Fruit fly (Drosophila melanogaster) whole organism, adult: ENCODE results near the gene Dhc62B.

Experiments used
- CG11617 ChIP-seq: fragments of 200-800 bp; sonication (Bioruptor generic); optimal IDR thresholded peaks from 2 replicates; lab custom pipeline; 2017; ENCODE audit warnings: mild to moderate bottlenecking, missing biosample characterization, missing genetic modification reagents, missing genetic modification characterization
- CG12768 ChIP-seq: fragments of 200-800 bp; sonication (Bioruptor generic); optimal IDR thresholded peaks from 2 replicates; lab custom pipeline; 2017; ENCODE audit warnings: missing biosample characterization, missing genetic modification characterization, mild to moderate bottlenecking, moderate library complexity, missing genetic modification reagents
- CG14711 ChIP-seq: fragments of 200-800 bp; sonication (Bioruptor generic); optimal IDR thresholded peaks from 2 replicates; lab custom pipeline; 2018; ENCODE audit warnings: missing biosample characterization, mild to moderate bottlenecking, missing genetic modification characterization, moderate library complexity
- CG1620 ChIP-seq: fragments of 200-800 bp; sonication (Bioruptor generic); optimal IDR thresholded peaks from 2 replicates; lab custom pipeline; 2016; ENCODE audit warnings: missing biosample characterization, missing genetic modification characterization
- CG33017 ChIP-seq: fragments of 200-800 bp; sonication (Bioruptor generic); optimal IDR thresholded peaks from 2 replicates; lab custom pipeline; 2018; ENCODE audit warnings: missing biosample characterization, mild to moderate bottlenecking, missing genetic modification characterization, moderate library complexity
- CG5204 ChIP-seq: fragments of 200-800 bp; sonication (Bioruptor generic); optimal IDR thresholded peaks from 2 replicates; lab custom pipeline; 2016; ENCODE audit warnings: missing biosample characterization, missing genetic modification characterization
- CG7045 ChIP-seq: fragments of 200-800 bp; sonication (Bioruptor generic); optimal IDR thresholded peaks from 2 replicates; lab custom pipeline; 2017; ENCODE audit warnings: missing biosample characterization, mild to moderate bottlenecking, missing genetic modification characterization
- CG7101 ChIP-seq: fragments of 200-800 bp; sonication (Bioruptor generic); optimal IDR thresholded peaks from 2 replicates; lab custom pipeline; 2018; ENCODE audit warnings: missing biosample characterization, mild to moderate bottlenecking, missing genetic modification characterization, moderate library complexity
- Clk ChIP-seq: fragments of 200-800 bp; sonication (Bioruptor generic); optimal IDR thresholded peaks from 2 replicates; lab custom pipeline; 2017; ENCODE audit warnings: missing biosample characterization, missing genetic modification characterization
- Crg-1 ChIP-seq: fragments of 200-800 bp; sonication (Bioruptor generic); optimal IDR thresholded peaks from 2 replicates; lab custom pipeline; 2016; ENCODE audit warnings: missing biosample characterization, missing genetic modification characterization
- Hr96 ChIP-seq: fragments of 200-800 bp; sonication (Bioruptor generic); optimal IDR thresholded peaks from 2 replicates; lab custom pipeline; 2016; ENCODE audit warnings: missing biosample characterization, missing genetic modification characterization
- Mnt ChIP-seq: fragments of 200-800 bp; sonication (Bioruptor generic); optimal IDR thresholded peaks from 2 replicates; lab custom pipeline; 2016; ENCODE audit warnings: missing biosample characterization, mild to moderate bottlenecking, missing genetic modification characterization
- bab1 ChIP-seq: fragments of 200-800 bp; sonication (Bioruptor generic); optimal IDR thresholded peaks from 3 replicates; lab custom pipeline; 2019; ENCODE audit warnings: missing biosample characterization, mild to moderate bottlenecking, missing genetic modification characterization, moderate library complexity
- cic ChIP-seq: fragments of 200-800 bp; sonication (Bioruptor generic); optimal IDR thresholded peaks from 2 replicates; lab custom pipeline; 2017; ENCODE audit warnings: missing biosample characterization, mild to moderate bottlenecking, missing genetic modification characterization, moderate library complexity
- cnc ChIP-seq, 2 experiments: fragments of >200 bp; optimal IDR thresholded peaks; 2 replicates each; lab custom pipeline; 2017
- kay ChIP-seq: fragments of 200-800 bp; sonication (Bioruptor generic); peaks from one replicate; lab custom pipeline; 2016; ENCODE audit warnings: missing biosample characterization, missing genetic modification characterization, borderline replicate concordance
- ovo ChIP-seq: fragments of 200-800 bp; sonication (Bioruptor generic); optimal IDR thresholded peaks from 2 replicates; lab custom pipeline; 2016; ENCODE audit warnings: missing biosample characterization, missing genetic modification characterization
- pad ChIP-seq: fragments of 200-800 bp; sonication (Bioruptor generic); optimal IDR thresholded peaks from 3 replicates; lab custom pipeline; 2017; ENCODE audit warnings: missing biosample characterization, missing genetic modification characterization, mild to moderate bottlenecking, moderate library complexity, missing genetic modification reagents
- tj ChIP-seq: fragments of 200-800 bp; sonication (Bioruptor generic); optimal IDR thresholded peaks from 3 replicates; lab custom pipeline; 2017; ENCODE audit warnings: missing biosample characterization, mild to moderate bottlenecking, missing genetic modification characterization, moderate library complexity
- toe ChIP-seq: fragments of 200-800 bp; sonication (Bioruptor generic); optimal IDR thresholded peaks from 2 replicates; lab custom pipeline; 2016; ENCODE audit warnings: missing biosample characterization, missing genetic modification characterization

The Dhc62B gene

DNA sequence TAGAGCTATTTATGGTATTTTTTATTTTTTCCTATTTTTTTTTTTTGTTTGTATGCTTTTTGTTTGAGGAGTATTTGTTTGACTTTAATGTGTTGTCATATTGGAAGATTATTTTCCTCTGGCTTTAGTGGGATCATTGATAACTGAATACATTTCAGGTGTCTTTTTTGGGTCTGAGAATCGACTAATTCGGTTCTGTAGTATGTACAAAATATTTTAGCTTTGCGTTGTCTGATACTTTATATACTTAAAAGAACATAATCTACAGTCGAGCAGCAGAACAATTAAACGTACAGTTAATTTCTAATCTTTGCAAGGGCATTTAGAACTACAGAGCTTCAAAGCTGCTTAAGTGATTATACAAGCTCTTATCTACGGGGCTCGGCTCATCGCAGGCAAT is 48.5 kb downstream of the Dhc62B start, which contains the start of gene CG18171:
CG18171 (minus strand) TSS at position 101 of the 400 bp plus-strand sequence.
- TF ChIP-seq ovo (GFP tag; lab: Kevin White, UChicago) (no peak), CG7045 (no peak), CG1620 (no peak), kay (GFP tag; lab: Kevin White, UChicago) (no peak), Crg-1 (GFP tag; lab: Kevin White, UChicago) (no peak), pad (GFP tag; lab: Kevin White, UChicago) (no peak), CG12768 (GFP tag; lab: Kevin White, UChicago) (no peak), cic (GFP tag; lab: Kevin White, UChicago) (no peak), CG14711 (tag; lab: Kevin White, UChicago) (no peak), CG11617 (GFP tag; lab: Kevin White, UChicago) (no peak), CG5204 (no peak), Hr96 (GFP tag; lab: Kevin White, UChicago) (no peak), CG7101 (no peak), Mnt (GFP tag; lab: Kevin White, UChicago) (no peak)

DNA sequence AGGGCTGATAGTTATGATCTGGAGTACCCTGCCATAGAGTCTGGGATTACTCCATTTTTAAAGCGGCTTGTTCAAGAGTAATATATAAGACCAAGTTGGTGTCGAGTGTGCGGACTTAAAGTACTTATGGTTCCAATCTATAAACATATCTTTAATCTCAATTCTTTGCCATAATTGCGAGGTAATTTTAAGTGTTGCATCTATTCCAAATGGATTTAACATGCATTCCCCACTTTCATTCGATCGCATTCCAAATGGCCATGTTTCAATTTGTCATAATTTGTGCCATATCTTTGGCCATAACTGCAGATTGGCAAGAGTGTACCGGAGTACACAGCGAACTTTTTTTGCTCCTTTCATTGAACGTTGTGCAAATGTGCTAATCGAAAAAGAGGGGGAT is 60.3 kb downstream of the Dhc62B start:
- TF ChIP-seq CG12768 (GFP tag; lab: Kevin White, UChicago) (no peak), CG7045 (no peak), cic (GFP tag; lab: Kevin White, UChicago) (no peak), CG5204 (no peak), pad (GFP tag; lab: Kevin White, UChicago) (no peak), kay (GFP tag; lab: Kevin White, UChicago) (no peak), CG11617 (GFP tag; lab: Kevin White, UChicago) (no peak), CG14711 (tag; lab: Kevin White, UChicago) (no peak), CG1620 (no peak), Clk (GFP tag; lab: Kevin White, UChicago) (no peak), tj (GFP tag; lab: Kevin White, UChicago) (no peak), Crg-1 (GFP tag; lab: Kevin White, UChicago) (no peak), bab1 (GFP tag; lab: Kevin White, UChicago) (no peak), toe (no peak), Hr96 (GFP tag; lab: Kevin White, UChicago) (no peak), Mnt (GFP tag; lab: Kevin White, UChicago) (no peak), cnc (optimal IDR thresholded peaks at IDR 0.05; lab: Kevin White, UChicago) (no peak), CG33017 (tag; lab: Kevin White, UChicago) (no peak), ovo (GFP tag; lab: Kevin White, UChicago) (no peak)

DNA sequence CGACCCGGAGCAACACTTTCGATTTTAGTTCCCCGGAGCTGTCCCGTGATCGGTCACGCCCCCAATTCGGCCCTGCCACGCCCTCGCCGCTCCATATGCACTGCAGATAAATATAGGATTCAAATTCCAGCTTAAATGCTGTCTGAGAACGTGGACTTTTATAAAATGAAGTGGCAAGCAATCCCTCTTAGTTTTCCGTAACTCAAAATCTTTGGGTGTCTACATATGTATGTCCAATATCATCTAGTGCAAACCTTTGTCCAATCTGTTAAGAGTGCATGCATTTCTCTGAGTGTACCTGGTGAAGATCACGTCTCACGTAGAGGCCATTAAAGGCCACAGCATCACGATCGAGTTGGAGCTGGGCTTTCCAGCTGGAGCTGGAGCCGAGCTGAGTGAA is 61.0 kb downstream of the Dhc62B start:
- TF ChIP-seq Mnt (GFP tag; lab: Kevin White, UChicago): no peak
- no peak for TF ChIP-seq pad (GFP tag; lab: Kevin White, UChicago)
- no peak for TF ChIP-seq Clk (GFP tag; lab: Kevin White, UChicago)
- TF ChIP-seq CG7045: no peak
- TF ChIP-seq ovo (GFP tag; lab: Kevin White, UChicago): no peak
- no peak for TF ChIP-seq tj (GFP tag; lab: Kevin White, UChicago)
- no peak for TF ChIP-seq CG14711 (tag; lab: Kevin White, UChicago)
- TF ChIP-seq Crg-1 (GFP tag; lab: Kevin White, UChicago): no peak
- no peak for TF ChIP-seq toe
- TF ChIP-seq CG12768 (GFP tag; lab: Kevin White, UChicago): no peak
- TF ChIP-seq CG5204: no peak
- no peak for TF ChIP-seq CG33017 (tag; lab: Kevin White, UChicago)
- no peak for TF ChIP-seq cnc (optimal IDR thresholded peaks at IDR 0.05; lab: Kevin White, UChicago)
- TF ChIP-seq bab1 (GFP tag; lab: Kevin White, UChicago): no peak
